Worm (Caenorhabditis elegans) whole organism, late embryonic: ENCODE results near the gene M18.6.

Experiments used
- C38D4.7 ChIP-seq: fragments of 200-800 bp; sonication (Bioruptor generic); optimal IDR thresholded peaks from 2 replicates; lab custom pipeline; 2018; ENCODE audit warnings: mild to moderate bottlenecking, missing genetic modification characterization, moderate library complexity, missing compliant biosample characterization
- ceh-24 ChIP-seq: sonication (generic microtip); optimal IDR thresholded peaks from 2 replicates; lab custom pipeline; 2016; ENCODE audit warnings: mild to moderate bottlenecking, missing genetic modification characterization, missing compliant biosample characterization
- ceh-30 ChIP-seq: fragments of 150-350 bp; optimal IDR thresholded peaks from 2 replicates; lab custom pipeline; 2014; ENCODE audit warnings: missing biosample characterization, missing genetic modification characterization
- ceh-48 ChIP-seq: sonication (generic microtip); optimal IDR thresholded peaks from 2 replicates; lab custom pipeline; 2016; ENCODE audit warnings: missing genetic modification characterization, inconsistent platforms, missing compliant biosample characterization
- gmeb-2 ChIP-seq: sonication (generic microtip); optimal IDR thresholded peaks from 2 replicates; lab custom pipeline; 2016; ENCODE audit warnings: missing genetic modification characterization, inconsistent platforms, missing compliant biosample characterization
- hlh-15 ChIP-seq: sonication (generic microtip); optimal IDR thresholded peaks from 2 replicates; lab custom pipeline; 2016; ENCODE audit warnings: missing genetic modification characterization, missing compliant biosample characterization
- hlh-30 ChIP-seq: sonication (generic microtip); optimal IDR thresholded peaks from 2 replicates; lab custom pipeline; 2017; ENCODE audit warnings: antibody characterized with exemption, missing genetic modification characterization, missing compliant biosample characterization; ENCODE audit not compliant: insufficient read depth
- sdc-2 ChIP-seq: sonication (generic microtip); optimal IDR thresholded peaks from 2 replicates; lab custom pipeline; 2016; ENCODE audit warnings: missing genotype, missing genetic modification characterization, missing compliant biosample characterization
- sox-2 ChIP-seq: fragments of 200-800 bp; sonication (Bioruptor generic); IDR thresholded peaks from 2 replicates; pipeline ENCODE4 v1.3.6; 2022; ENCODE audit warnings: missing genetic modification reagents, missing genetic modification characterization, missing compliant biosample characterization
- unc-86 ChIP-seq: sonication (generic microtip); optimal IDR thresholded peaks from 2 replicates; lab custom pipeline; 2016; ENCODE audit warnings: missing genetic modification characterization, missing compliant biosample characterization

DNA sequence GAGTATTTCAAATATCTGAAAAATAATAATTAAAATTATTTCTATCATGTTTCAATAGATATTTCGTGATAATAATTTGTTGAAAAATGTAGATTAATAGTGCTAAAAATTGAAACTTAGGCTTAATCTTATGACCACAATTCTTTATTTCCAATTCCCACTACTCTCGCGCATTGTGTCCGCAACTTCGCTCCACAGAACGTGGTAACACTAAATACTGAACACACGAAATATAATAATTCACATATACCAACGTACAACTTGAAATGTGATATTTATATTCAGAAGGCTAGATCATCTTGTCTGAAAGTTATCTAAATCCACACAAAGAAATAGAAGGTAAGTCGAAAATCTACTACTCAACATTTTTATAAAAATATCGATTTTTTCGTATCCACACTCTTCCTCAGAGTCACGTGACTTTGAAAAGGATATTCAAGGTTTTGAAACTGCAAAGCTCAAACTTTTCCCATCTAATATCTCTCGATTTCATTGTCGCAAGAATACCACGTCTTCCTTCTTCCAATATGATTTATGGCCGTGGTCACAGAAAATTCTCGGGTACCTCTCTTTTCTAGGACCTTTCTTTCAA is 35.6 kb downstream of the M18.6 start, which contains the start of gene eri-12:
- no peak for TF ChIP-seq ceh-30
- no peak for TF ChIP-seq ceh-24 (tag; lab: Kevin White, UChicago)
- no peak for TF ChIP-seq sox-2 (GFP tag; lab: Robert Waterston, UW)
- peak; percentile 74 for TF ChIP-seq hlh-30 (tag; lab: Kevin White, UChicago)
- TF ChIP-seq hlh-15 (tag; lab: Kevin White, UChicago), result no peak
- TF ChIP-seq unc-86, result no peak
- TF ChIP-seq gmeb-2 (tag; lab: Kevin White, UChicago), result no peak
- TF ChIP-seq C38D4.7 (GFP tag; lab: Kevin White, UChicago), result no peak
- peak; percentile 43 for TF ChIP-seq ceh-48 (tag; lab: Kevin White, UChicago)
- TF ChIP-seq sdc-2, result no peak
